Worm (Caenorhabditis elegans) whole organism, late embryonic: ENCODE measurements around the gene noa-1.

Source experiments
- ceh-30 ChIP-seq: fragments of 150-350 bp; optimal IDR thresholded peaks from 2 replicates; lab custom pipeline; 2014; ENCODE audit warnings: missing biosample characterization, missing genetic modification characterization
- elt-4 ChIP-seq: sonication (generic microtip); optimal IDR thresholded peaks from 2 replicates; lab custom pipeline; 2016; ENCODE audit warnings: missing genetic modification characterization, missing compliant biosample characterization
- nhr-232 ChIP-seq: sonication (generic microtip); optimal IDR thresholded peaks from 2 replicates; lab custom pipeline; 2016; ENCODE audit warnings: missing genetic modification characterization, missing compliant biosample characterization
- sox-4 ChIP-seq: sonication (generic microtip); optimal IDR thresholded peaks from 2 replicates; lab custom pipeline; 2017; ENCODE audit warnings: mild to moderate bottlenecking, missing genetic modification characterization, inconsistent platforms, missing compliant biosample characterization
- tbx-2 ChIP-seq: sonication (generic microtip); optimal IDR thresholded peaks from 2 replicates; lab custom pipeline; 2016; ENCODE audit warnings: missing genetic modification characterization, missing compliant biosample characterization
- zip-5 ChIP-seq: sonication (generic microtip); optimal IDR thresholded peaks from 2 replicates; lab custom pipeline; 2016; ENCODE audit warnings: missing genetic modification characterization, missing compliant biosample characterization

DNA sequence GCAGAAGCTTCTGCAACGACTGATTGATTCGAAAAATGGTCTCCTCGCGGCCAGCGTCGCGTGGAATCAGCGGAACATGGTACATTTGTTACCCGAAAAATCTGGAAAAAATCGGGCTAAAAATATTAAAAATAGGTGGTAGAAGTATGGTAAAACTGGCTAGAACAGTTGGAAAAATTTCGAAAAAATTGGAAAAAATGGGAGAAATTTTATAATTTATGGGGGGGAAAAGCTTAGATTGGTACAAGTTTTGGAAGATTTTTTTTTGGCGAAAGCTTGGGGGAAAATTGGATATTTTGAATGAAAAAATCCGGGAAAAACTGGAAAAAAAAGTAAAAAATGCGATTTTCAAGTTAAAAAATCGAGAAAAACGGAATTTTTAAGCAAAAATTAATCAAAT, 6.7 kb upstream of the noa-1 start, which contains the start of gene ddl-2:
- no peak for TF ChIP-seq zip-5 (tag; lab: Kevin White, UChicago)
- TF ChIP-seq tbx-2 (tag; lab: Kevin White, UChicago), result no peak
- TF ChIP-seq elt-4 (tag; lab: Kevin White, UChicago), result no peak
- TF ChIP-seq sox-4, result no peak
- no peak for TF ChIP-seq nhr-232 (tag; lab: Kevin White, UChicago)
- no peak for TF ChIP-seq ceh-30 (tag; lab: Kevin White, UChicago)
